Worm (Caenorhabditis elegans) whole organism, midembryonic: Measurements from ENCODE around the gene F09C6.13.

Experiments used
- T22C8.4 ChIP-seq: fragments of 200-800 bp; sonication (Bioruptor generic); IDR thresholded peaks from 2 replicates; pipeline ENCODE4 v1.3.6; 2022; ENCODE audit warnings: missing genetic modification characterization, missing compliant biosample characterization
- cog-1 ChIP-seq: sonication (generic microtip); optimal IDR thresholded peaks from 2 replicates; lab custom pipeline; 2016; ENCODE audit warnings: missing genetic modification characterization, missing compliant biosample characterization
- flt-1 ChIP-seq: fragments of 200-800 bp; sonication (Bioruptor generic); IDR thresholded peaks from 2 replicates; pipeline ENCODE4 v1.3.6; 2022; ENCODE audit warnings: missing genetic modification characterization, missing compliant biosample characterization
- klf-2 ChIP-seq: fragments of 200-800 bp; sonication (Bioruptor generic); conservative IDR thresholded peaks from 2 replicates; pipeline ENCODE4 v1.3.6; 2022; ENCODE audit warnings: missing genetic modification reagents, missing genetic modification characterization, missing compliant biosample characterization
- med-1 ChIP-seq: sonication (generic microtip); optimal IDR thresholded peaks from 2 replicates; lab custom pipeline; 2017; ENCODE audit warnings: missing genetic modification characterization, mild to moderate bottlenecking, missing compliant biosample characterization, antibody characterized with exemption, missing genetic modification reagents; ENCODE audit not compliant: insufficient read depth
- ref-1 ChIP-seq: fragments of 200-800 bp; sonication (Bioruptor generic); conservative IDR thresholded peaks from 2 replicates; pipeline ENCODE4 v1.3.6; 2022; ENCODE audit warnings: missing genetic modification reagents, missing genetic modification characterization, missing compliant biosample characterization
- tab-1 ChIP-seq: fragments of 200-800 bp; sonication (Bioruptor generic); IDR thresholded peaks from 2 replicates; pipeline ENCODE4 v1.3.6; 2022; ENCODE audit warnings: missing genetic modification characterization, missing compliant biosample characterization
- ztf-23 ChIP-seq: fragments of 200-800 bp; sonication (Bioruptor generic); IDR thresholded peaks from 2 replicates; pipeline ENCODE4 v1.3.6; 2022; ENCODE audit warnings: missing genetic modification reagents, missing genetic modification characterization, missing compliant biosample characterization
- ztf-29 ChIP-seq: fragments of 200-800 bp; sonication (Bioruptor generic); IDR thresholded peaks from 2 replicates; pipeline ENCODE4 v1.3.6; 2022; ENCODE audit warnings: missing genetic modification reagents, missing genetic modification characterization, missing compliant biosample characterization

Gene F09C6.13

DNA sequence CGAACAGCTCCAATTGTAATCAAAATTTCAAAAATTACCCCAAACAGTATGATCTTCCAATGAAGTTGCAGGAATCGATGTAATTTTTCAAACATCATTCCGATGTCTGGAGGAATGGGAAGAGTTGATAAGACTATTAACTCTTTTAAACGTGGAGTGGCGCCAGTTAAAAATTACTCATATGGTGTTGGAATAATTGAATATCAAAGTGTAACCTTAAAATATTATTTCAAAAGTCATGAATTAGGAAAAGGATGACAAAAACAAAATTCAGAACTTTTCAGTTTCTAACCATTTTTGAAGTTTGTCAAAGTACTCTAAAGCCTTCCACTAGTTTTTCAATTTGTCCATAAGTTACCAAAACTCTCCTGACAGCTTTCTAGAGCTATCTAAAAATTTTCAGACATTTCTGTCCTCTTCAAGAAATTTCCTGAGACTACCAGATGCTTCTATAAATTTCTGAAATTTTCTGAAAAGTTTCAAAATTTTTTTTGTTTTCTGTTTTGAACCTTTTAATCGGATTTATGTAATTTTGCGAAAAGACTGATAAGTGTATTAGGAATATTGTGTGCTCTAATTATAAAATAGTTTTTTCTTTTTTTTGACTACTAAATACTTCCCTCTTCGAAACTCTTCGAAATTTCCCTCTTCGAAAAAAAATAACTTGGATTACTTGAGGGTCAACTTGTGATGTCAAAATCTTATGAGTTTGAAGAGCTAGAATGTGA, 30.7 kb upstream of the F09C6.13 start, which contains the start of the genes clec-35 and clec-27:
Gene clec-35, minus strand, starts transcription at position 101 of the 728 bp plus-strand sequence.
Gene clec-27, plus strand, starts transcription at position 678 of the 728 bp plus-strand sequence.
- TF ChIP-seq ztf-23 (GFP tag; lab: Robert Waterston, UW) (no peak), med-1 (GFP tag; lab: Kevin White, UChicago) (no peak), flt-1 (GFP tag; lab: Robert Waterston, UW) (no peak), klf-2 (no peak), cog-1 (tag; lab: Kevin White, UChicago) (no peak), ref-1 (GFP tag; lab: Robert Waterston, UW) (no peak), ztf-29 (GFP tag; lab: Robert Waterston, UW) (no peak), T22C8.4 (no peak)

DNA sequence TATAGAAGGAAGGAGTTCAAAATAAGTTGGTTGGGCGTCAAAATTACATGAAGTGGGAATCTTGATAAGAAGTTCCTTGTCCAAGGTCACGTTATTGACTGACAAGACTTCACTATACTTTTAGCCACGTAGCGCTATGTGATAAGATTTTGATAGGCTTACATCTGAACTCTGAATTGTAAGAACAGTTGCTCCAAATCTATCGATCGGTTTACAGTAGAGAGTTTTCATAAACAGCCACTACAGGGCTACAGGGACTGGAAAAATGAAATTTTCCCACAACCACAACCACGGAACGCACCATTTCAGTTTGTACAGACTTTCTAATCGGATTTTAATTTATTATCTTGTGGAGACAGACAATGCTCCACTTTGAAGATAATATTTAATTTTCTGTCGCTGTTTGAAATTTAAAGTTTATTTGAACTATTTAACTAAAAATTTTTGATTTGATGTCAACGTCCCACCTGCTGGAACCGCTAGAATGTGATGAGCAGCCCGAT, 26.8 kb upstream of the F09C6.13 start, which contains the start of the genes clec-31 and clec-22:
Gene clec-31, minus strand, starts transcription at position 101 of the 503 bp plus-strand sequence.
Gene clec-22, plus strand, starts transcription at position 453 of the 503 bp plus-strand sequence.
- TF ChIP-seq med-1 (GFP tag; lab: Kevin White, UChicago) (no peak), ztf-23 (GFP tag; lab: Robert Waterston, UW) (no peak), ref-1 (GFP tag; lab: Robert Waterston, UW) (no peak), tab-1 (GFP tag; lab: Robert Waterston, UW) (no peak), flt-1 (GFP tag; lab: Robert Waterston, UW) (no peak), ztf-29 (GFP tag; lab: Robert Waterston, UW) (no peak), T22C8.4 (no peak), cog-1 (tag; lab: Kevin White, UChicago) (no peak), klf-2 (no peak)

DNA sequence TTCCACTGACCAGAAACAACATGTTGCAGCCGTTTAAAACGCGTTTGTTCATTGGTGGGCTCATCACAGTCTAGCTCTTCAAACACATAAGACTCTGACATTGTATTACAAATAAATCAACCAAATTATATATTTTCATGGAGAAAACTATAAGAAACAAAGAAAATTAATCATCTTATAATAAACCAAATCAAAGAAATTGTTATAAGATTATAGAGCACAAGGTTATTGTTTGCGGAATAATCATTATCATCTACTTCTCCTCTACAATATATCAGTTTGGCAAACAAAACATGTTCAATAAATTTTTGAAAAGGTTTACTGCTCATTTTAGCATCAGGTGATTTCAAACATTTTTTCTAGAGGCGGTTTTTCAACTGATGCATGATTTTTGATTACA, 23.1 kb upstream of the F09C6.13 start, which contains the start of the genes clec-32 and clec-24:
Gene clec-32, minus strand, starts transcription at position 101 of the 400 bp plus-strand sequence.
Gene clec-24, plus strand, starts transcription at position 294 of the 400 bp plus-strand sequence.
- TF ChIP-seq flt-1 (GFP tag; lab: Robert Waterston, UW) (no peak), ztf-29 (GFP tag; lab: Robert Waterston, UW) (no peak), cog-1 (tag; lab: Kevin White, UChicago) (no peak), klf-2 (no peak), tab-1 (GFP tag; lab: Robert Waterston, UW) (no peak), ref-1 (GFP tag; lab: Robert Waterston, UW) (no peak), med-1 (GFP tag; lab: Kevin White, UChicago) (no peak), ztf-23 (GFP tag; lab: Robert Waterston, UW) (no peak), T22C8.4 (no peak)

DNA sequence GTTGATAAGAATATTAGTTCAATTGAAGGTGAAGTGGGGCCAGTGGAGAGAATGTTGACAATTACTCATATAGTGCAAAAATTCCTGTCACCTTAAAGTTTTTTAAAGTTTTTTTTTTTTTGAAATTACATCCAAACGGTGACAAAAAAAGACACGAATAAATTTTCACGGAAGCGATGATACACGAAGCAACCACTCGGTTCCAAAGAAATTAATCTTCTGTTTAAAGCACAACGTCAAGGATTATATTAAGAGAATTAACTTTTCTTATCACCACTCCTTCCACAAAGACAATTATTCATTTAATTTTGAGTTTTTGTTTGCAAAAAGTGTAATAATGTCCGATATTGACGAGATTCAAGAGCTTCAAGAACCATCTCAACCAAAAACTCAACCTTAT, 19.4 kb upstream of the F09C6.13 start, which contains the start of gene clec-28:
Gene clec-28, plus strand, starts transcription at position 301 of the 400 bp plus-strand sequence.
- TF ChIP-seq flt-1 (GFP tag; lab: Robert Waterston, UW) (no peak), tab-1 (GFP tag; lab: Robert Waterston, UW) (no peak), ztf-23 (GFP tag; lab: Robert Waterston, UW) (no peak), klf-2 (no peak), ztf-29 (GFP tag; lab: Robert Waterston, UW) (no peak), ref-1 (GFP tag; lab: Robert Waterston, UW) (no peak), cog-1 (tag; lab: Kevin White, UChicago) (no peak), T22C8.4 (no peak), med-1 (GFP tag; lab: Kevin White, UChicago) (no peak)

DNA sequence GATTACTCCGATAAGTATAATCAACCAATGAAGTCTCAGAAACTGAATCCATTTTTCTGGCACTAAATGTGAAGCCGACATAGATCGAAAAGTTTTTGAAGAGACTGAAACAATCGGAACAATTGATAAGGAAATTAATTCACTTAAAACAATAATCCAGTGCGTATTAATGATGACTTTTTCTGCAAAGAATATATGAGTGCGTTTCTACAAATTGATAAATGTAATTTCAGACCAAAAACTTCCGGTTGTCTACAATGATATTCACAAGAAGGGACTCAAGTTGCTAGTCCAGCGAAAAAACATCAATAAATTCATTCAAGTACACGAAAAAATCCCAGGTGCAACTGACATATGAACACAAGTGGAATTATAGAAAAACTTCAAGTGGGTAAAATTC, 15.1 kb upstream of the F09C6.13 start, which contains the start of gene clec-33:
Gene clec-33, minus strand, starts transcription at position 101 of the 400 bp plus-strand sequence.
- TF ChIP-seq tab-1 (GFP tag; lab: Robert Waterston, UW) (no peak), klf-2 (no peak), ztf-29 (GFP tag; lab: Robert Waterston, UW) (no peak), cog-1 (tag; lab: Kevin White, UChicago) (no peak), ztf-23 (GFP tag; lab: Robert Waterston, UW) (no peak), flt-1 (GFP tag; lab: Robert Waterston, UW) (no peak), T22C8.4 (no peak), med-1 (GFP tag; lab: Kevin White, UChicago) (no peak)

DNA sequence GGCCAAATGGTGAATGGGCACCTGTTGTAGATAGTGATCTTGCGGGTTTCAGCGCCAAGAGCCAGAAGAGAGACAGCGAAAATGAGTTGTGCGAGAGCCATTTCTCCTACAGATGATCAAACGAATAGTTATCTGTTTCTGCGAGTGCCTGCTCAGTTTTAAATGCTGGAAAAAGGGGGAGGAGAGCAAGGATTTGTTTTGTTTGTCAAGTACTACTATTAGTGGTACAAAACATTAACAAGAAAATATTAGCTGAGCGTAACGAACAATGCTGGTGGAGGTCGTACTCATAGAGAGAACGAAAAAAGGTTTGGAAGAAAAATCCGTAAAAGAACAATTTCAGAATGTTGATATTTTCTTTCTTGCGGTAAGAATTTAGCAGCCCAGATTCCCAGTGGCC, 13.5 kb upstream of the F09C6.13 start, which contains the start of gene thn-4:
Gene thn-4, minus strand, starts transcription at position 101 of the 400 bp plus-strand sequence.
- TF ChIP-seq tab-1 (GFP tag; lab: Robert Waterston, UW), result no peak
- no peak for TF ChIP-seq T22C8.4
- no peak for TF ChIP-seq cog-1 (tag; lab: Kevin White, UChicago)
- no peak for TF ChIP-seq flt-1 (GFP tag; lab: Robert Waterston, UW)
- no peak for TF ChIP-seq klf-2
- no peak for TF ChIP-seq ztf-29 (GFP tag; lab: Robert Waterston, UW)
- TF ChIP-seq med-1 (GFP tag; lab: Kevin White, UChicago), result no peak
- no peak for TF ChIP-seq ref-1 (GFP tag; lab: Robert Waterston, UW)
- no peak for TF ChIP-seq ztf-23 (GFP tag; lab: Robert Waterston, UW)

DNA sequence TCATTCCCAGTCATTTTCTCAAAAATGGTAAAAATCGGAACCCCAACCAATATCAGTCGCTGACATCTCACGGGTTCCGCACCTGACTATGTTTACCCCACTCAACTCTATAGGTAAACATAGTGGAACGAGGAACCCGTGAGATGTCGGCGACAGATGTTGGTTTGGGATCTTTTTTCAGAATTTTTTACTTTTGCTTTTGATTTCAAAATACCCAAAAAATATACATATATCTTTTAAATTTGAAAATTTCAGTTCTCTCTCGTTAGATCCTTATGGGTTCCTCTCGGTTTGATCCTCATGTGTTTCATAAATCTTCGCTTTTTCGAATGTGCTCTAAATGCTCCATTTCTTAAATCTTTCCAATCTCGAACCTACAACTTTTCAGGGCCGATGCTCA, 11.2 kb upstream of the F09C6.13 start, which contains the start of gene srw-23:
Gene srw-23, plus strand, starts transcription at position 301 of the 400 bp plus-strand sequence.
- TF ChIP-seq ref-1 (GFP tag; lab: Robert Waterston, UW) (no peak), flt-1 (GFP tag; lab: Robert Waterston, UW) (no peak), klf-2 (no peak), T22C8.4 (no peak), ztf-23 (GFP tag; lab: Robert Waterston, UW) (no peak), ztf-29 (GFP tag; lab: Robert Waterston, UW) (no peak), cog-1 (tag; lab: Kevin White, UChicago) (no peak), tab-1 (GFP tag; lab: Robert Waterston, UW) (no peak), med-1 (GFP tag; lab: Kevin White, UChicago) (no peak)

DNA sequence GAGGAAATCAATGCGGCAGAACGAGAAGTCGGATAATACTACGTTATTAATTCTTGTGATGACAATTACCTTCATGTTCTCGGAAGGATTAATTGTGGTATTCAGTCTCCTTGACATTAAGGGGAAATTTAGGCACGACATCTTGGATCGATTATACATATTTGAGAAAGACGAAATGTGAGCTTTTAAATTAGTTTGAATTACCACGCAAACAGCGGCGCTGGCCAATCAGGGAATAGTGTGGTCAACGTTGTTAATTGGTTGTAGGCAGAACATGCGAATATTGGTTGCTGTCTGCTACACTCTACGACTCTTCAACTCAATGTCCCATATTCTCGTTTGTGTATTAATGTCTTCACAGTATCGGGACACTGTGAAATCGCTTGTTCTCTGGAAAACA, 9.9 kb upstream of the F09C6.13 start, which contains the start of gene F49A5.10:
Gene F49A5.10, plus strand, starts transcription at position 301 of the 400 bp plus-strand sequence.
- no peak for TF ChIP-seq med-1 (GFP tag; lab: Kevin White, UChicago)
